Fruit fly (Drosophila melanogaster) whole organism, embryonic: ENCODE results near the gene Arfip.

Source experiments
- Atf6 ChIP-seq: fragments of 200-800 bp; sonication (Bioruptor generic); IDR thresholded peaks from 2 replicates; pipeline ENCODE4 v1.3.6; 2022; ENCODE audit warnings: missing biosample characterization, missing genetic modification characterization
- BEAF-32 ChIP-seq: fragments of 200-800 bp; sonication (Bioruptor generic); optimal IDR thresholded peaks from 3 replicates; lab custom pipeline; 2017; ENCODE audit warnings: missing biosample characterization, missing genetic modification characterization, mild to moderate bottlenecking, moderate library complexity, missing genetic modification reagents
- CG10959 ChIP-seq: fragments of 200-800 bp; sonication (Bioruptor generic); IDR thresholded peaks from 2 replicates; pipeline ENCODE4 v1.3.6; 2022; ENCODE audit warnings: missing biosample characterization, missing genetic modification characterization
- CG11504 ChIP-seq: fragments of 200-800 bp; sonication (Bioruptor generic); optimal IDR thresholded peaks from 3 replicates; lab custom pipeline; 2019; ENCODE audit warnings: missing biosample characterization, mild to moderate bottlenecking, missing genetic modification characterization, moderate library complexity
- CG12104 ChIP-seq: fragments of 200-800 bp; sonication (Bioruptor generic); optimal IDR thresholded peaks from 3 replicates; lab custom pipeline; 2016; ENCODE audit warnings: missing biosample characterization, missing genetic modification characterization
- CG12769 ChIP-seq: fragments of 200-800 bp; sonication (Bioruptor generic); optimal IDR thresholded peaks from 2 replicates; lab custom pipeline; 2019; ENCODE audit warnings: missing biosample characterization, mild to moderate bottlenecking, missing genetic modification characterization, moderate library complexity
- CG13424 ChIP-seq: fragments of 200-800 bp; sonication (Bioruptor generic); optimal IDR thresholded peaks from 2 replicates; lab custom pipeline; 2019; ENCODE audit warnings: missing biosample characterization, mild to moderate bottlenecking, missing genetic modification characterization, moderate library complexity
- CG15073 ChIP-seq: fragments of 200-800 bp; sonication (Bioruptor generic); optimal IDR thresholded peaks from 2 replicates; lab custom pipeline; 2016; ENCODE audit warnings: missing biosample characterization, missing genetic modification characterization
- CG15514 ChIP-seq: fragments of 200-800 bp; sonication (Bioruptor generic); optimal IDR thresholded peaks from 3 replicates; lab custom pipeline; 2017; ENCODE audit warnings: missing biosample characterization, missing genetic modification characterization, mild to moderate bottlenecking, moderate library complexity, missing genetic modification reagents
- CG17361 ChIP-seq: fragments of 200-800 bp; sonication (Bioruptor generic); IDR thresholded peaks from 3 replicates; pipeline ENCODE4 v1.3.6; 2022; ENCODE audit warnings: missing biosample characterization, missing genetic modification characterization
- CG1832 ChIP-seq: fragments of 200-800 bp; sonication (Bioruptor generic); optimal IDR thresholded peaks from 2 replicates; lab custom pipeline; 2017; ENCODE audit warnings: missing biosample characterization, mild to moderate bottlenecking, missing genetic modification characterization, inconsistent platforms
- CG18476 ChIP-seq: fragments of 200-800 bp; sonication (Bioruptor generic); optimal IDR thresholded peaks from 2 replicates; lab custom pipeline; 2016; ENCODE audit warnings: missing biosample characterization, mild to moderate bottlenecking, missing genetic modification characterization
- CG2712 ChIP-seq: fragments of 200-800 bp; optimal IDR thresholded peaks from 3 replicates; lab custom pipeline; 2019; ENCODE audit warnings: missing biosample characterization, mild to moderate bottlenecking, missing genetic modification characterization, moderate library complexity
- CG2875 ChIP-seq: fragments of 200-800 bp; sonication (Bioruptor generic); optimal IDR thresholded peaks from 2 replicates; lab custom pipeline; 2017; ENCODE audit warnings: missing biosample characterization, mild to moderate bottlenecking, missing genetic modification characterization, missing genetic modification reagents
- CG3847 ChIP-seq: fragments of 200-800 bp; sonication (Bioruptor generic); IDR thresholded peaks from 2 replicates; pipeline ENCODE4 v1.3.6; 2022; ENCODE audit warnings: missing biosample characterization, missing genetic modification characterization
- CG4328 ChIP-seq: fragments of 200-800 bp; sonication (Bioruptor generic); optimal IDR thresholded peaks from 3 replicates; lab custom pipeline; 2017; ENCODE audit warnings: missing biosample characterization, missing genetic modification reagents, missing genetic modification characterization
- CG6272 ChIP-seq: fragments of 200-800 bp; sonication (Bioruptor generic); IDR thresholded peaks from 2 replicates; pipeline ENCODE4 v1.3.6; 2022; ENCODE audit warnings: missing biosample characterization, missing genetic modification characterization
- CG7839 ChIP-seq: fragments of 200-800 bp; sonication (Bioruptor generic); optimal IDR thresholded peaks from 3 replicates; lab custom pipeline; 2018; ENCODE audit warnings: missing biosample characterization, mild to moderate bottlenecking, missing genetic modification characterization, moderate library complexity
- CG7963 ChIP-seq: fragments of 200-800 bp; sonication (Bioruptor generic); IDR thresholded peaks from 3 replicates; pipeline ENCODE4 v1.3.6; 2022; ENCODE audit warnings: missing biosample characterization, missing genetic modification characterization; ENCODE audit not compliant: partially characterized antibody
- Dad ChIP-seq: fragments of 200-800 bp; sonication (Bioruptor generic); optimal IDR thresholded peaks from 3 replicates; lab custom pipeline; 2016; ENCODE audit warnings: missing biosample characterization, missing genetic modification characterization
- Dref ChIP-seq: fragments of 200-800 bp; sonication (Bioruptor generic); IDR thresholded peaks from 2 replicates; pipeline ENCODE4 v1.3.6; 2022; ENCODE audit warnings: missing biosample characterization, missing genetic modification characterization
- HHEX ChIP-seq: fragments of 200-800 bp; sonication (Bioruptor generic); optimal IDR thresholded peaks from 3 replicates; lab custom pipeline; 2017; ENCODE audit warnings: missing biosample characterization, mild to moderate bottlenecking, missing genetic modification characterization, missing genetic modification reagents
- Hand ChIP-seq: fragments of 200-800 bp; sonication (Bioruptor generic); optimal IDR thresholded peaks from 2 replicates; lab custom pipeline; 2017; ENCODE audit warnings: mild to moderate bottlenecking, missing biosample characterization, missing genetic modification reagents, missing genetic modification characterization
- MESR4 ChIP-seq: fragments of 200-800 bp; sonication (Bioruptor generic); optimal IDR thresholded peaks from 2 replicates; lab custom pipeline; 2018; ENCODE audit warnings: missing biosample characterization, mild to moderate bottlenecking, missing genetic modification characterization, moderate library complexity
- Nf-YA ChIP-seq: fragments of 200-800 bp; sonication (Bioruptor generic); IDR thresholded peaks from 2 replicates; pipeline ENCODE4 v1.3.6; 2022; ENCODE audit warnings: missing biosample characterization, missing genetic modification characterization
- Rfx ChIP-seq: fragments of 200-800 bp; sonication (Bioruptor generic); IDR thresholded peaks from 2 replicates; pipeline ENCODE4 v1.3.6; 2022; ENCODE audit warnings: missing biosample characterization, missing genetic modification characterization
- Scr ChIP-seq: fragments of 200-800 bp; sonication (Bioruptor generic); IDR thresholded peaks from 2 replicates; pipeline ENCODE4 v1.3.6; 2022; ENCODE audit warnings: missing biosample characterization, missing genetic modification characterization; ENCODE audit not compliant: partially characterized antibody
- TFAM ChIP-seq: fragments of 200-800 bp; sonication (Bioruptor generic); optimal IDR thresholded peaks from 2 replicates; lab custom pipeline; 2017; ENCODE audit warnings: missing biosample characterization, missing genetic modification characterization, inconsistent platforms
- Trl ChIP-seq, 3 experiments: fragments of >200 bp in 2 of 3; fragments of 200-800 bp in 1 of 3; sonication (Bioruptor generic) in 1 of 3; optimal IDR thresholded peaks; 2 replicates in 1 of 3; 3 replicates in 2 of 3; lab custom pipeline; 2016 to 2017; ENCODE audit warnings: missing biosample characterization in 1 of 3, missing genetic modification characterization in 1 of 3
- amos ChIP-seq: fragments of 200-800 bp; sonication (Bioruptor generic); IDR thresholded peaks from 2 replicates; pipeline ENCODE4 v1.3.6; 2022; ENCODE audit warnings: missing biosample characterization, missing genetic modification characterization; ENCODE audit not compliant: partially characterized antibody
- dan ChIP-seq: fragments of 200-800 bp; sonication (Bioruptor generic); IDR thresholded peaks from 2 replicates; pipeline ENCODE4 v1.3.6; 2022; ENCODE audit warnings: missing biosample characterization, missing genetic modification characterization
- dpn ChIP-seq, 2 experiments: fragments of 200-800 bp; sonication (Bioruptor generic); optimal IDR thresholded peaks; 3 replicates each; lab custom pipeline; 2016; ENCODE audit warnings: missing biosample characterization in 2 of 2, missing genetic modification characterization in 2 of 2
- gcm ChIP-seq: fragments of 200-800 bp; sonication (Bioruptor generic); optimal IDR thresholded peaks from 2 replicates; lab custom pipeline; 2019; ENCODE audit warnings: missing biosample characterization, mild to moderate bottlenecking, missing genetic modification characterization, moderate library complexity
- hth ChIP-seq: fragments of >200 bp; optimal IDR thresholded peaks from 2 replicates; lab custom pipeline; 2017; ENCODE audit warnings: inconsistent platforms
- insv ChIP-seq, 2 experiments: fragments of 200-800 bp; sonication (Bioruptor generic); optimal IDR thresholded peaks; 3 replicates each; lab custom pipeline; 2016 to 2018; ENCODE audit warnings: missing biosample characterization in 2 of 2, missing genetic modification characterization in 2 of 2
- jigr1 ChIP-seq: fragments of 200-800 bp; sonication (Bioruptor generic); IDR thresholded peaks from 3 replicates; pipeline ENCODE4 v1.3.6; 2022; ENCODE audit warnings: missing biosample characterization, missing genetic modification characterization
- jumu ChIP-seq: fragments of 200-800 bp; sonication (Bioruptor generic); optimal IDR thresholded peaks from 3 replicates; lab custom pipeline; 2016; ENCODE audit warnings: missing biosample characterization, missing genetic modification characterization
- klu ChIP-seq: fragments of 200-800 bp; sonication (Bioruptor generic); IDR thresholded peaks from 2 replicates; pipeline ENCODE4 v1.3.6; 2022; ENCODE audit warnings: missing biosample characterization, missing genetic modification characterization
- knrl ChIP-seq: fragments of 200-800 bp; sonication (Bioruptor generic); IDR thresholded peaks from 3 replicates; pipeline ENCODE4 v1.3.6; 2022; ENCODE audit warnings: missing biosample characterization, missing genetic modification characterization; ENCODE audit not compliant: partially characterized antibody
- lbe ChIP-seq: fragments of 200-800 bp; sonication (Bioruptor generic); optimal IDR thresholded peaks from 2 replicates; lab custom pipeline; 2016; ENCODE audit warnings: missing biosample characterization, mild to moderate bottlenecking, missing genetic modification characterization
- otp ChIP-seq: fragments of 200-800 bp; sonication (Bioruptor generic); IDR thresholded peaks from 3 replicates; pipeline ENCODE4, ENCODE4 v1.3.6; 2022; ENCODE audit warnings: missing biosample characterization, missing genetic modification characterization
- peb ChIP-seq: fragments of 200-800 bp; sonication (Bioruptor generic); IDR thresholded peaks from 2 replicates; pipeline ENCODE4 v1.3.6; 2022; ENCODE audit warnings: missing biosample characterization, missing genetic modification characterization
- scrt ChIP-seq: fragments of 200-800 bp; sonication (Bioruptor generic); optimal IDR thresholded peaks from 2 replicates; lab custom pipeline; 2018; ENCODE audit warnings: missing biosample characterization, mild to moderate bottlenecking, missing genetic modification characterization, moderate library complexity
- sens ChIP-seq: fragments of 200-800 bp; sonication (Bioruptor generic); peaks from one replicate; lab custom pipeline; 2016; ENCODE audit warnings: missing biosample characterization, missing genetic modification characterization
- seq ChIP-seq: fragments of 200-800 bp; sonication (Bioruptor generic); IDR thresholded peaks from 2 replicates; pipeline ENCODE4 v1.3.6; 2022; ENCODE audit warnings: missing biosample characterization, missing genetic modification characterization
- slou ChIP-seq: fragments of 200-800 bp; sonication (Bioruptor generic); optimal IDR thresholded peaks from 3 replicates; lab custom pipeline; 2016; ENCODE audit warnings: missing biosample characterization, missing genetic modification characterization
- sr ChIP-seq: fragments of 200-800 bp; sonication (Bioruptor generic); IDR thresholded peaks from 3 replicates; pipeline ENCODE4 v1.3.6; 2022; ENCODE audit warnings: missing biosample characterization, missing genetic modification characterization
- vfl ChIP-seq: fragments of 200-800 bp; sonication (Bioruptor generic); optimal IDR thresholded peaks from 2 replicates; lab custom pipeline; 2016; ENCODE audit warnings: missing biosample characterization, missing genetic modification characterization
- wdn ChIP-seq: fragments of 200-800 bp; sonication (Bioruptor generic); IDR thresholded peaks from 2 replicates; pipeline ENCODE4 v1.3.6; 2022; ENCODE audit warnings: missing biosample characterization, missing genetic modification characterization
- wor ChIP-seq: fragments of 200-800 bp; sonication (Bioruptor generic); IDR thresholded peaks from 2 replicates; pipeline ENCODE4 v1.3.6; 2022; ENCODE audit warnings: missing biosample characterization, missing genetic modification characterization

Arfip gene

DNA sequence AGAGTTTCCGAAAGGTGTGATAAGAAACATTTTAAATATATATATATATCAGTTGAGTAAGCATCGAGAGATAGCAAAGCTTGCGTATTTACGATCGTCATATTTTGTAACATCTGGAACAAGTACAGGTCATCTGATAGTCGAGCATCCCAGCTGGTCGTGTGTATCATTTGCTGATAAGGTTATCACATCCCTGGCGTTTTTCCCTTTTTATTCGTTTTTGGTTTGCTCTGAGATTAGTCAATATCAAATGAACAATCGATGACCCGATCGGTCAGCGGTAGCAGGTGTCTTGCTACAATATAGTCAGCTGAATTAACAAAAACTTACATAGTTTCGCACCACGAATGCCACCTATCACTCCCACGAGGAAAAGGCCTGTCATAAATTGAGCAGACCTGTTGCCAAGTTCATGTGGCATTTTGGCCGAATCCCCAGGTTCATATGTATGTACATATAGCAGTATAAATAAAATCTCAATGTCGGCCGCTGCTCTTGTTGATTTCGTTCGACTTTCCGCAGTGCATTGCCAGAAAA is 33.9 kb downstream of the Arfip start (continued):
- peak; percentile 37 for TF ChIP-seq CG18476 (GFP tag; lab: Kevin White, UChicago)
- no peak for TF ChIP-seq CG10959 (GFP tag; lab: Robert Waterston, UW)
- no peak for TF ChIP-seq amos
- TF ChIP-seq sr, result no peak
- TF ChIP-seq Hand (GFP tag; lab: Kevin White, UChicago), result peak; percentile 60
- no peak for TF ChIP-seq jigr1
- peak; percentile 53 for TF ChIP-seq CG13424
- TF ChIP-seq Rfx (GFP tag; lab: Robert Waterston, UW), result peak; percentile 75
- no peak for TF ChIP-seq Nf-YA (GFP tag; lab: Robert Waterston, UW)
- no peak for TF ChIP-seq otp (GFP tag; lab: Robert Waterston, UW)
- peak; percentile 5 for TF ChIP-seq slou (GFP tag; lab: Kevin White, UChicago)
- peak; percentile 48; the same call in 1 of the 2 replicates for TF ChIP-seq seq (GFP tag; lab: Robert Waterston, UW)
- no peak for TF ChIP-seq peb (GFP tag; lab: Robert Waterston, UW)
- no peak for TF ChIP-seq CG4328 (GFP tag; lab: Kevin White, UChicago)
- no peak for TF ChIP-seq TFAM
- no peak for TF ChIP-seq BEAF-32 (GFP tag; lab: Kevin White, UChicago)
- peak; percentile 62 for TF ChIP-seq HHEX (GFP tag; lab: Kevin White, UChicago)
- no peak for TF ChIP-seq Dref (GFP tag; lab: Robert Waterston, UW)
- peak; percentile 54 for TF ChIP-seq CG15514 (GFP tag; lab: Kevin White, UChicago)
- no peak for TF ChIP-seq insv (GFP tag; optimal IDR thresholded peaks at IDR 0.05; lab: Kevin White, UChicago)
- no peak for TF ChIP-seq knrl (GFP tag; lab: Robert Waterston, UW)
- peak; percentile 63 for TF ChIP-seq scrt (GFP tag; lab: Kevin White, UChicago)
- peak; percentile 75; the same call in 1 of the 2 replicates for TF ChIP-seq Atf6 (GFP tag; lab: Robert Waterston, UW)
- TF ChIP-seq CG17361 (GFP tag; lab: Robert Waterston, UW), result no peak; the same call in 2 of the 3 replicates
- peak; percentile 79 for TF ChIP-seq CG7839 (tag; lab: Kevin White, UChicago)
- no peak for TF ChIP-seq CG7963
- no peak for TF ChIP-seq CG6272 (GFP tag; lab: Robert Waterston, UW)
- TF ChIP-seq lbe (GFP tag; lab: Kevin White, UChicago), result peak; percentile 81
- TF ChIP-seq CG12104 (GFP tag; lab: Kevin White, UChicago), result peak; percentile 51
- TF ChIP-seq wor (GFP tag; lab: Robert Waterston, UW), result peak; percentile 21; the same call in 1 of the 2 replicates
- no peak for TF ChIP-seq jumu (GFP tag; lab: Kevin White, UChicago)
- no peak for TF ChIP-seq Scr
- TF ChIP-seq gcm (GFP tag; lab: Kevin White, UChicago), result no peak
- TF ChIP-seq hth (lab: Kevin White, UChicago), result no peak
- TF ChIP-seq vfl (GFP tag; lab: Kevin White, UChicago), result no peak
- peak in 1 of 2 experiments; percentile 65 for TF ChIP-seq dpn (GFP tag; optimal IDR thresholded peaks at IDR 0.05; lab: Kevin White, UChicago)
- TF ChIP-seq CG2875 (GFP tag; lab: Kevin White, UChicago), result no peak
- TF ChIP-seq Trl (optimal IDR thresholded peaks at IDR 0.05; lab: Kevin White, UChicago), result no peak
- TF ChIP-seq Trl (GFP tag; optimal IDR thresholded peaks at IDR 0.05; lab: Kevin White, UChicago), result no peak
- TF ChIP-seq CG2712 (tag; lab: Kevin White, UChicago), result peak; percentile 51
- TF ChIP-seq dan (GFP tag; lab: Robert Waterston, UW), result no peak
- TF ChIP-seq CG1832 (GFP tag; lab: Kevin White, UChicago), result no peak
- 0 out of 2 replicates have a peak, but pooled peaks have one; percentile 14 for TF ChIP-seq wdn (GFP tag; lab: Robert Waterston, UW)
- no peak for TF ChIP-seq CG15073 (GFP tag; lab: Kevin White, UChicago)
- TF ChIP-seq klu, result no peak
- TF ChIP-seq MESR4, result no peak
- TF ChIP-seq CG3847 (GFP tag; lab: Robert Waterston, UW), result peak; percentile 40
- TF ChIP-seq CG11504 (tag; lab: Kevin White, UChicago), result peak; percentile 76
- no peak for TF ChIP-seq Dad (GFP tag; lab: Kevin White, UChicago)
- peak; percentile 48 for TF ChIP-seq CG12769 (tag; lab: Kevin White, UChicago)
- TF ChIP-seq sens (GFP tag; lab: Kevin White, UChicago), result no peak
